Fruit fly (Drosophila melanogaster): ENCODE measurements around the gene CG34316.

CG34316 gene

DNA sequence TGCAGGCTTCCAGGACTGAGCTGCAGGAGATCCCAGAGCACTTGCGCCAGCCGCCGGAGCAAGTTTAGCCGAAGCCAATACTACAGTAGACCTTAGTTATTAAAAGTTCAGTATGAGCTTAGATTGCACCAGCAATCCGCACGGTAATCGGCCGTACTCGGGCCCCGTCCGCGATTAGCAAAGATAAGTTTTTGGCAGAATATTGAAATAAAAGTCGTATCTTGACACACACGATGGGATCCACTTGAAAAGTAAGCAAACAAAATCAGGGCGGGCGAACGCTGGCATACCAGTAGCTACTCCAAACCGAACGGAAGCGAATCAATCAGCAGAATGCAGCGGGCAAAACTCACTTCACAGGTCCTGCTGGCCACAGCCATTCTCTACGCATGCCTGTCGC lies at the start of gene CG34316:
Gene CG34316 (plus strand): TSS at position 301 of the 400 bp plus-strand sequence.
- TF ChIP-seq Ets98B (GFP tag; IDR thresholded peaks at IDR 0.05) (no peak), gl (tag; optimal IDR thresholded peaks at IDR 0.05) (no peak), CG15710 (tag; optimal IDR thresholded peaks at IDR 0.05) (no peak), CG13204 (GFP tag; optimal IDR thresholded peaks at IDR 0.05) (no peak), CG10348 (GFP tag; IDR thresholded peaks at IDR 0.05) (no peak), CG34367 (tag; optimal IDR thresholded peaks at IDR 0.05) (no peak), CG9948 (tag; optimal IDR thresholded peaks at IDR 0.05) (no peak), CG17806 (tag; optimal IDR thresholded peaks at IDR 0.05) (no peak), EcR (GFP tag; optimal IDR thresholded peaks at IDR 0.05) (no peak), fd96Ca (GFP tag; IDR thresholded peaks at IDR 0.05) (no peak), CG14655 (GFP tag; optimal IDR thresholded peaks at IDR 0.05) (no peak), rn (GFP tag; IDR thresholded peaks at IDR 0.05) (no peak), CG8159 (tag; optimal IDR thresholded peaks at IDR 0.05) (no peak), Snoo (tag; optimal IDR thresholded peaks at IDR 0.05) (no peak), Pif1A (GFP tag; optimal IDR thresholded peaks at IDR 0.05) (no peak), CG32121 (GFP tag; IDR thresholded peaks at IDR 0.05) (no peak)

DNA sequence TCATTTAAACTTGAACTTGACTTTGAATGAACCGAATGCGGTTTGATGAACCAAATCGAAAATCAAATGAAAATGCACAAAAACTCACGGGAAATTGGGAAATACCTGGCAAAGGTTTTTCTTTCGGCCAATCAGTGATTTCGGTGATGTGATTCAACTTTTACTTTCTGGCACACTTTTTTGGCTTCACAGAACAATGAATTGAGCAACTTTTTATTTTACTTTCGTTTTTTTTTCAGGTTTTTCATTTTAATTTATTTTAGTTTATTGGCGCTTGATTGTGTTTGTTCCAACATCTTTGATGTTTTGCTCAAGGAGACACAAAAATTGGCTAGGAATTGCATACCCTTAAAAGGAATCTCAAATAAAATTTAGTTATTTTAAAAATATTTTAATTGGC lies 48.9 kb upstream of the CG34316 start, which contains the start of gene Mf:
Gene Mf (minus strand): TSS at position 44 of the 400 bp plus-strand sequence.
- TF ChIP-seq CG13204 (GFP tag; optimal IDR thresholded peaks at IDR 0.05), result no peak
- TF ChIP-seq fd96Ca (GFP tag; IDR thresholded peaks at IDR 0.05), result no peak
- TF ChIP-seq CG14655 (GFP tag; optimal IDR thresholded peaks at IDR 0.05), result no peak
- TF ChIP-seq CG4496 (GFP tag; IDR thresholded peaks at IDR 0.05), result no peak

DNA sequence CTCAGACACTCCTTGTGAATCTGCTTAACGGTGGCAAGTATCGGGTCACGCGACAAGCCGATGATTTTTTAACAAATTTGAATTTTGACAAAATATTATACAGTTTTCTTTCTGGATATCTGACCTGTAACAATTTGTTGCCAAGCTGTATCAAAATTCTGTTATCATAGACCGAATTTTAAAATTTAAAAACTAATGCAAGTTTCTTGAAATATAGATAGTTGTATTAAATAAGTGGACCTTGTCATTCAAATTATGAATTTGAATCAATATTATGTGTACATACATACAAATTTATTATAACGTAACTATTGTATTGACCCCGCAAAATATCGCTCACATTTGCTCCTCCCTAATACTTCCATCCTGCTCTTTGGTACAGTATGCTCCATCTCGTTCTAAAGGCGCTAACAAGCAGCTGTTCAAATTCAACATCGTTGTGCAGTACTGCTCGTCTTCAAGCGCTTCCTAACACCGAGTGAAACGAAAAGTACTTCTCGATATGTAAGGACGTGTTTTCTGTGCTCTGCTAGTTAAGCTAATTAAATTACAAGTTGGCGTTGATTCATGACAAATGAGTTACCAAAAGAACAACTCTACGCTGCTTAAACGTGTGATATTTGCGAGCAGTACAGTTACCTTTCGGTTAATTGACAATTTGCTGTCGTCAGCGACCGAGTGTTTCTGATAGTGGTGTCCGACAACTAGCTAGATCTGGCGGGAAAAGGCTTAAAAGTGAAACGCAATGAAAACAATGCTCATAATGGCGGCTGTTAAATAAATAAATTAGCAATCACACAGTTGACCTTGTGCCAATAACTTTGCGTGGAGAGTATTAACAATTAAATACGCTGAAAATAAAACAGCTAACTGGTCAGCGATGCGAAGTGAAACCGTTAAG lies 34.0 kb upstream of the CG34316 start, which contains the start of the genes Kpc1 and CG42542:
Gene Kpc1 (minus strand): TSS at position 77 of the 901 bp plus-strand sequence.
Gene CG42542 (plus strand): TSS at position 465 of the 901 bp plus-strand sequence.
- TF ChIP-seq CG14655 (GFP tag; optimal IDR thresholded peaks at IDR 0.05) (no peak), CG32121 (GFP tag; IDR thresholded peaks at IDR 0.05) (peak; percentile 44; the same call in 1 of the 2 replicates), CG10348 (GFP tag; IDR thresholded peaks at IDR 0.05) (no peak), Snoo (tag; optimal IDR thresholded peaks at IDR 0.05) (no peak), gl (tag; optimal IDR thresholded peaks at IDR 0.05) (no peak), CG13204 (GFP tag; optimal IDR thresholded peaks at IDR 0.05) (no peak), CG17806 (tag; optimal IDR thresholded peaks at IDR 0.05) (peak; percentile 50), Pif1A (GFP tag; optimal IDR thresholded peaks at IDR 0.05) (peak; percentile 10), CG4496 (GFP tag; IDR thresholded peaks at IDR 0.05) (peak; percentile 69), CG15710 (tag; optimal IDR thresholded peaks at IDR 0.05) (peak; percentile 43), CG8159 (tag; optimal IDR thresholded peaks at IDR 0.05) (peak; percentile 58), EcR (GFP tag; optimal IDR thresholded peaks at IDR 0.05) (no peak), CG8301 (tag; optimal IDR thresholded peaks at IDR 0.05) (peak; percentile 29), rn (GFP tag; IDR thresholded peaks at IDR 0.05) (no peak), CG34367 (tag; optimal IDR thresholded peaks at IDR 0.05) (peak; percentile 30), CG9948 (tag; optimal IDR thresholded peaks at IDR 0.05) (no peak), CG12605 (GFP tag; IDR thresholded peaks at IDR 0.05) (0 out of 2 replicates have a peak, but pooled peaks have one; percentile 23), Ets98B (GFP tag; IDR thresholded peaks at IDR 0.05) (no peak; the same call in none of the 2 replicates), fd96Ca (GFP tag; IDR thresholded peaks at IDR 0.05) (0 out of 3 replicates have a peak, but pooled peaks have one; percentile 40), Pif1B (GFP tag; optimal IDR thresholded peaks at IDR 0.05) (no peak), D1 (tag; optimal IDR thresholded peaks at IDR 0.05) (no peak)

DNA sequence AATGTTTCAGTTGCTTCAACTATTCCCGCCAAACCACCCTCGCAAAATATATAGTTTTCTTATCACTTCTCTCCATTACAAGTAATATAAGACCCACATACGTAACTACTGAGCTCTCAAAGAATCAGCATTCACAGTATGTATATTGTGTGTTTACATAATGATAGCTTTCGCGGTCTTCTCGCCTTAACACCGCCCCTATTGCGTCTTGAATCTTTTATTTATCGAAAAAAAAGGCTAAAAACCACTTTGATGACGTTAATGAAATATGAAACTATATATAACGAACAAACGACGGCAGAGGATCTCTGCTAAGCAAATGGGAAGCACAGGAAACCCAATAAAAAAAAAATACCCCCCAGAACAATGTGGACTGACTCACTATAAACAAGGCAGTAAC lies 33.0 kb upstream of the CG34316 start:
- TF ChIP-seq gl (tag; optimal IDR thresholded peaks at IDR 0.05) (peak; percentile 6), CG32121 (GFP tag; IDR thresholded peaks at IDR 0.05) (no peak), rn (GFP tag; IDR thresholded peaks at IDR 0.05) (no peak), Pif1B (GFP tag; optimal IDR thresholded peaks at IDR 0.05) (no peak)

DNA sequence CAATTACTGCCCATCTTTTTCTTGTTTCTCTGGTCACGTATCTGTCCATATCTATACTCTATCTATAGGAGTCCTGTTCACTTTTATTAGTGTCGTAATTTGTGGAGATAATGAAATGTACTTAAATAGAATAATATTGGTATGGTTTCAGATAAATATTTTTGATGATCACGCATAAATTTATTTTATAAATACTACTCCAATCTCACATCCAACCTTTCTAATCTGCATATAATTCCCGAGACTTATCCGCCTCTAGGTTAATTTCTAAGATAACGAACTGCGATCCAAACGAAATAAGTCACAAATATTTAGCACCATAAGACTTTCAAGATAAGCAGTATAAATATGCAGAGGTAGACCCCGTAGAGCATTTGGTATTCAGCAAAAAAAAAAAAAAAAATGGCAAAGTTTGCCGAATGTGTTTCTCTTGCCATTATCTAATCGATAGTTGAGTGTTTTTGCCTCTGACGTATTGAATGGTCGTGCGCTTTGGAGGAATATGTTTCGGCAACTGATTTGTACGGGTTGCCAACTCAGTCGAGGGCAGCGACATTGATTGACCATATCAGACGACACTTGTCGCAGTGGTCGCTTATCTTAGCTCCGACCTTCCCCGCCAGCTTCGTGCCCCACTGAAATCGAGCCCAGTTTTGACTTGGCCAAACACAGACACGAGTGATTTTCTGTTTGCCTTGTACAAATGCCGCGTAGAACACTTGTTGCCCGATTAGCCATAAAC lies 32.2 kb upstream of the CG34316 start:
- no peak for TF ChIP-seq CG15710 (tag; optimal IDR thresholded peaks at IDR 0.05)
- TF ChIP-seq EcR (GFP tag; optimal IDR thresholded peaks at IDR 0.05), result peak; percentile 52

DNA sequence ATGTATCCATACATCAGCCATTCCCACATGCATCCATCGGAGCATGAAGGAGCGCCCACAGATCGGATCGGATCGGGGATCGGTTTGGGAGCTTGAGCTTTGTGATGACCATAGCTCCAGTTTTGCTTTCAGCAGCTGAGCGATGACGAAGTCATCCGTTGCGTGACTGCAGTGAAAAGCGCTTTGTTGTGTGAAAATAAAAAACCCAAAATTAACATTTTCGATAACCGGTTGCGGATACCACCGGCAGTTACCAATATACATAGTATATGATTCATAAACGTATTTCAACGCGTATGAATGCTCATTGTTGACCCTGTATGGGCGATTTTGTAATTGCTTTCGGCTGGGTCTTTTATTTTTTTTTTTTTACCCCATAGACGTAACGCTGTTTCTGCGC lies 25.2 kb upstream of the CG34316 start:
- peak; percentile 28; the same call in 1 of the 3 replicates for TF ChIP-seq CG4496 (GFP tag; IDR thresholded peaks at IDR 0.05)
- TF ChIP-seq CG32121 (GFP tag; IDR thresholded peaks at IDR 0.05), result no peak
- TF ChIP-seq Snoo (tag; optimal IDR thresholded peaks at IDR 0.05), result no peak

All from whole organism, pupa.